Fruit fly (Drosophila melanogaster): Measurements from ENCODE around the gene pll.
A peak's percentile ranks its signal among the peaks of the same experiment; 100 is the strongest.

pll gene

dm6 chr3R:27288202-27289135 is 35.5 kb upstream of the pll start, which contains the start of the genes bigmax and Hmu (continued):
- no peak for TF ChIP-seq CG2199 (GFP tag; IDR thresholded peaks at IDR 0.05)
- peak; percentile 78 for TF ChIP-seq Gug (GFP tag; IDR thresholded peaks at IDR 0.05)
- no peak for TF ChIP-seq CG10274 (GFP tag; optimal IDR thresholded peaks at IDR 0.05)
- TF ChIP-seq CG15479 (GFP tag; optimal IDR thresholded peaks at IDR 0.05), result no peak
- no peak for TF ChIP-seq Gsc (GFP tag; IDR thresholded peaks at IDR 0.05)
- TF ChIP-seq fu2 (GFP tag; optimal IDR thresholded peaks at IDR 0.05), result peak; percentile 87
- peak; percentile 74 for TF ChIP-seq Meics (GFP tag; optimal IDR thresholded peaks at IDR 0.05)
- peak in 1 of 3 experiments; percentile 68 for TF ChIP-seq Stat92E (GFP tag; optimal IDR thresholded peaks at IDR 0.05)
- TF ChIP-seq CG11247 (GFP tag; IDR thresholded peaks at IDR 0.05), result peak; percentile 80
- peak; percentile 78 for TF ChIP-seq CG2116 (GFP tag; optimal IDR thresholded peaks at IDR 0.05)
- peak; percentile 87 for TF ChIP-seq CG2129 (GFP tag; IDR thresholded peaks at IDR 0.05; ENCODE audit: partially characterized antibody)
- peak; percentile 87 for TF ChIP-seq Chrac-16 (GFP tag; optimal IDR thresholded peaks at IDR 0.05)
- TF ChIP-seq maf-S (GFP tag; optimal IDR thresholded peaks at IDR 0.05), result peak; percentile 84
- peak; percentile 83 for TF ChIP-seq sisA (GFP tag; IDR thresholded peaks at IDR 0.05)
- peak; percentile 70 for TF ChIP-seq CG18262 (tag; optimal IDR thresholded peaks at IDR 0.05)
- TF ChIP-seq Hr39 (optimal IDR thresholded peaks at IDR 0.05), result no peak
- peak; percentile 81 for TF ChIP-seq CG4424 (GFP tag; optimal IDR thresholded peaks at IDR 0.05)
- TF ChIP-seq zfh1 (GFP tag; IDR thresholded peaks at IDR 0.05), result peak; percentile 81
- peak; percentile 69 for TF ChIP-seq CG4854 (GFP tag; optimal IDR thresholded peaks at IDR 0.05)
- TF ChIP-seq CrebB (tag; optimal IDR thresholded peaks at IDR 0.05), result peak; percentile 69
- peak; percentile 94 for TF ChIP-seq sens (GFP tag)
- no peak for TF ChIP-seq Elba2 (GFP tag; optimal IDR thresholded peaks at IDR 0.05)
- TF ChIP-seq CG18011 (GFP tag; optimal IDR thresholded peaks at IDR 0.05), result peak; percentile 54
- peak; percentile 80 for TF ChIP-seq Ada2b (GFP tag; IDR thresholded peaks at IDR 0.05)
- TF ChIP-seq fru (optimal IDR thresholded peaks at IDR 0.05), result no peak
- peak; percentile 88 for TF ChIP-seq Sin3A (optimal IDR thresholded peaks at IDR 0.05)
- peak in 1 of 2 experiments; percentile 49 for TF ChIP-seq Eip74EF (GFP tag; optimal IDR thresholded peaks at IDR 0.05)
- no peak for TF ChIP-seq CG17568 (GFP tag; optimal IDR thresholded peaks at IDR 0.05)
- peak; percentile 78 for TF ChIP-seq nerfin-1 (tag; optimal IDR thresholded peaks at IDR 0.05)
- TF ChIP-seq aop (GFP tag; IDR thresholded peaks at IDR 0.05), result no peak
- peak; percentile 72 for TF ChIP-seq dmrt11E (tag; optimal IDR thresholded peaks at IDR 0.05)
- peak; percentile 75 for TF ChIP-seq Abd-B (GFP tag; optimal IDR thresholded peaks at IDR 0.05)
- peak; percentile 1 for TF ChIP-seq pfk (GFP tag; optimal IDR thresholded peaks at IDR 0.05)
- TF ChIP-seq tin (GFP tag; optimal IDR thresholded peaks at IDR 0.05), result peak; percentile 80
- TF ChIP-seq CG17912 (GFP tag; optimal IDR thresholded peaks at IDR 0.05), result peak; percentile 45
- TF ChIP-seq CG7839 (tag; optimal IDR thresholded peaks at IDR 0.05), result peak; percentile 84
- TF ChIP-seq CG6689 (GFP tag; IDR thresholded peaks at IDR 0.05), result peak; percentile 79
- TF ChIP-seq sens-2 (GFP tag; IDR thresholded peaks at IDR 0.05), result 0 out of 2 replicates have a peak, but pooled peaks have one; percentile 21
- peak; percentile 71; the same call in 1 of the 3 replicates for TF ChIP-seq otp (GFP tag; IDR thresholded peaks at IDR 0.05)
- peak; percentile 74; the same call in 2 of the 3 replicates for TF ChIP-seq Optix (GFP tag; IDR thresholded peaks at IDR 0.05)
- peak; percentile 50 for TF ChIP-seq gcm2 (GFP tag; optimal IDR thresholded peaks at IDR 0.05)
- peak; percentile 92 for TF ChIP-seq slbo (GFP tag; IDR thresholded peaks at IDR 0.05)
- peak; percentile 82 for TF ChIP-seq CG13123 (GFP tag; optimal IDR thresholded peaks at IDR 0.05)
- TF ChIP-seq mam (GFP tag; optimal IDR thresholded peaks at IDR 0.05), result peak; percentile 94
- peak; percentile 91 for TF ChIP-seq CG34422 (GFP tag; IDR thresholded peaks at IDR 0.05)
- TF ChIP-seq CG31388 (GFP tag; optimal IDR thresholded peaks at IDR 0.05), result peak; percentile 69
- peak; percentile 1 for TF ChIP-seq CG4328 (GFP tag; optimal IDR thresholded peaks at IDR 0.05)
- no peak for TF ChIP-seq eve (GFP tag; optimal IDR thresholded peaks at IDR 0.05)
- peak; percentile 39 for TF ChIP-seq Neu2 (GFP tag; optimal IDR thresholded peaks at IDR 0.05; ENCODE audit: borderline replicate concordance)

Data from whole organism, embryonic.